Fruit fly (Drosophila melanogaster): ENCODE measurements around the gene CG13375.

DNA sequence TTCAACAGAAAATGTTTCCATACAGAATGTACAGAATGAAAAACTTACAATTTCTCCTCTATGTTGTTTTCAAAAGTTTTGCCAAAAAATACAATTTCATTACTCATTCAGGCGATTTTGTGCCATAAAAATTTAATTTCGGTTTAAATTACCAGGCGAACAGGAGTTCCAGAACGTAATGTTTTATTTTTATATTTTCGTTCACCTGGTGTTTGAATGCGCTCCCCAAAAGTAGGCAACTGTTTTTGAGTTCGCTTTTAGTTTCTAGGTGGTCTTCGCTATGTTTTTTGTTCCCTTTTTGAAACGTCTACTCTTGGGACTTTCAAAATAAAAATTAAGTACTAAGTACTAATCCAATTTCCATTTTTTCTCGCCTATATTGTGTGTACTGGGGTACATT, 29.1 kb downstream of the CG13375 start:
- no peak for TF ChIP-seq CG8478 (optimal IDR thresholded peaks at IDR 0.05)
- no peak for TF ChIP-seq CTCF (optimal IDR thresholded peaks at IDR 0.05)

Data from S2 (cell line).